Worm (Caenorhabditis elegans) whole organism, L1 larva: Measurements from ENCODE around the gene C08B6.14.

Experiments used
- C04F5.9 ChIP-seq: sonication (generic microtip); optimal IDR thresholded peaks from 2 replicates; lab custom pipeline; 2016; ENCODE audit warnings: missing genetic modification characterization, missing compliant biosample characterization
- C16A3.4 ChIP-seq: fragments of 150-350 bp; optimal IDR thresholded peaks from 2 replicates; lab custom pipeline; 2014; ENCODE audit warnings: missing biosample characterization, missing genetic modification characterization
- F16B12.6 ChIP-seq: fragments of 150-350 bp; optimal IDR thresholded peaks from 2 replicates; lab custom pipeline; 2014; ENCODE audit warnings: missing biosample characterization, missing genetic modification characterization
- blmp-1 ChIP-seq: fragments of 150-350 bp; optimal IDR thresholded peaks from 2 replicates; lab custom pipeline; 2014; ENCODE audit warnings: missing biosample characterization, missing genetic modification characterization
- ceh-8 ChIP-seq: fragments of 200-800 bp; sonication (Bioruptor generic); optimal IDR thresholded peaks from 2 replicates; lab custom pipeline; 2018; ENCODE audit warnings: mild to moderate bottlenecking, missing genetic modification characterization, moderate library complexity, missing compliant biosample characterization
- ceh-88 ChIP-seq: fragments of 200-800 bp; sonication (Bioruptor generic); IDR thresholded peaks from 2 replicates; pipeline ENCODE4 v1.3.6; 2022; ENCODE audit warnings: missing genetic modification characterization, missing compliant biosample characterization
- ceh-90 ChIP-seq: sonication (generic microtip); optimal IDR thresholded peaks from 2 replicates; lab custom pipeline; 2016; ENCODE audit warnings: missing genetic modification characterization, missing compliant biosample characterization
- dsc-1 ChIP-seq: sonication (generic microtip); optimal IDR thresholded peaks from 2 replicates; lab custom pipeline; 2016; ENCODE audit warnings: mild to moderate bottlenecking, missing genetic modification characterization, missing compliant biosample characterization
- efl-3 ChIP-seq: fragments of 200-800 bp; sonication (Bioruptor generic); optimal IDR thresholded peaks from 2 replicates; lab custom pipeline; 2018; ENCODE audit warnings: mild to moderate bottlenecking, missing genetic modification characterization, missing compliant biosample characterization
- egl-27 ChIP-seq, 2 experiments: fragments of 150-350 bp in 1 of 2; sonication (generic microtip); optimal IDR thresholded peaks; 3 replicates each; lab custom pipeline; 2017 to 2018; ENCODE audit warnings: missing biosample characterization in 2 of 2, missing genetic modification characterization in 2 of 2, missing genetic modification reagents in 2 of 2
- elt-2 ChIP-seq: sonication (generic microtip); optimal IDR thresholded peaks from 2 replicates; lab custom pipeline; 2016; ENCODE audit warnings: missing genetic modification characterization, mild to moderate bottlenecking, inconsistent platforms, missing compliant biosample characterization, missing genetic modification reagents
- ets-5 ChIP-seq: fragments of 200-800 bp; sonication (Bioruptor generic); IDR thresholded peaks from 2 replicates; pipeline ENCODE4 v1.3.6; 2022; ENCODE audit warnings: missing genetic modification characterization, missing compliant biosample characterization
- fos-1 ChIP-seq: fragments of 150-350 bp; optimal IDR thresholded peaks from 2 replicates; lab custom pipeline; 2014; ENCODE audit warnings: missing biosample characterization, missing genetic modification characterization
- isw-1 ChIP-seq: fragments of 200-800 bp; sonication (Bioruptor generic); IDR thresholded peaks from 2 replicates; pipeline ENCODE4 v1.3.6; 2022; ENCODE audit warnings: missing genetic modification characterization, missing compliant biosample characterization
- lin-13 ChIP-seq: fragments of 150-350 bp; optimal IDR thresholded peaks from 2 replicates; lab custom pipeline; 2014; ENCODE audit warnings: missing biosample characterization, missing genetic modification reagents, missing genetic modification characterization
- lin-14 ChIP-seq: fragments of 200-800 bp; sonication (Bioruptor generic); optimal IDR thresholded peaks from 2 replicates; lab custom pipeline; 2018; ENCODE audit warnings: mild to moderate bottlenecking, missing genetic modification characterization, moderate library complexity, missing compliant biosample characterization
- lin-15B ChIP-seq: fragments of 150-350 bp; sonication (generic microtip); optimal IDR thresholded peaks from 3 replicates; lab custom pipeline; 2014; ENCODE audit warnings: missing biosample characterization, missing genetic modification characterization
- lin-35 ChIP-seq, 2 experiments: fragments of 150-350 bp; optimal IDR thresholded peaks; 2 replicates each; lab custom pipeline; 2014; ENCODE audit warnings: missing biosample characterization in 2 of 2, missing genetic modification characterization in 2 of 2, missing genetic modification reagents in 2 of 2
- lir-3 ChIP-seq: sonication (generic microtip); optimal IDR thresholded peaks from 2 replicates; lab custom pipeline; 2016; ENCODE audit warnings: mild to moderate bottlenecking, missing genetic modification characterization, moderate library complexity, missing compliant biosample characterization; ENCODE audit not compliant: poor library complexity
- lsy-2 ChIP-seq, 2 experiments: fragments of 150-350 bp; optimal IDR thresholded peaks; 2 replicates each; lab custom pipeline; 2014; ENCODE audit warnings: missing biosample characterization in 2 of 2, missing genetic modification characterization in 2 of 2
- mab-9 ChIP-seq: fragments of 200-800 bp; sonication (Bioruptor generic); IDR thresholded peaks from 2 replicates; pipeline ENCODE4 v1.3.6; 2022; ENCODE audit warnings: missing genetic modification reagents, missing genetic modification characterization, missing compliant biosample characterization
- mef-2 ChIP-seq: fragments of 150-350 bp; optimal IDR thresholded peaks from 2 replicates; lab custom pipeline; 2014; ENCODE audit warnings: missing biosample characterization, missing genetic modification characterization
- mep-1 ChIP-seq: fragments of 150-350 bp; optimal IDR thresholded peaks from 2 replicates; lab custom pipeline; 2014; ENCODE audit warnings: missing biosample characterization, missing genetic modification characterization
- nhr-11 ChIP-seq: fragments of 150-350 bp; optimal IDR thresholded peaks from 2 replicates; lab custom pipeline; 2014; ENCODE audit warnings: missing biosample characterization, missing genetic modification characterization
- nhr-19 ChIP-seq: fragments of 200-800 bp; sonication (Bioruptor generic); conservative IDR thresholded peaks from 2 replicates; pipeline ENCODE4 v1.3.6; 2022; ENCODE audit warnings: missing genetic modification characterization, missing compliant biosample characterization
- nhr-20 ChIP-seq: sonication (generic microtip); optimal IDR thresholded peaks from 2 replicates; lab custom pipeline; 2016; ENCODE audit warnings: mild to moderate bottlenecking, missing genetic modification characterization, missing compliant biosample characterization
- nhr-237 ChIP-seq: fragments of 150-350 bp; optimal IDR thresholded peaks from 2 replicates; lab custom pipeline; 2014; ENCODE audit warnings: missing biosample characterization, missing genetic modification characterization
- nhr-47 ChIP-seq: sonication (generic microtip); optimal IDR thresholded peaks from 2 replicates; lab custom pipeline; 2016; ENCODE audit warnings: mild to moderate bottlenecking, missing genetic modification characterization, moderate library complexity, missing compliant biosample characterization
- nhr-71 ChIP-seq: sonication (generic microtip); optimal IDR thresholded peaks from 2 replicates; lab custom pipeline; 2016; ENCODE audit warnings: mild to moderate bottlenecking, missing genetic modification characterization, moderate library complexity, missing compliant biosample characterization
- nhr-85 ChIP-seq: sonication (generic microtip); peaks from one replicate; lab custom pipeline; 2016; ENCODE audit warnings: missing genetic modification characterization, inconsistent platforms, missing compliant biosample characterization
- rnt-1 ChIP-seq: sonication (generic microtip); optimal IDR thresholded peaks from 2 replicates; lab custom pipeline; 2016; ENCODE audit warnings: mild to moderate bottlenecking, missing genetic modification characterization, moderate library complexity, missing compliant biosample characterization
- skn-1 ChIP-seq: fragments of 150-350 bp; optimal IDR thresholded peaks from 2 replicates; lab custom pipeline; 2014; ENCODE audit warnings: missing biosample characterization, missing genetic modification characterization
- snpc-4 ChIP-seq: fragments of 150-350 bp; optimal IDR thresholded peaks from 2 replicates; lab custom pipeline; 2014; ENCODE audit warnings: missing biosample characterization, missing genetic modification characterization
- snu-23 ChIP-seq: sonication (generic microtip); optimal IDR thresholded peaks from 2 replicates; lab custom pipeline; 2016; ENCODE audit warnings: missing genetic modification characterization, missing compliant biosample characterization
- swsn-7 ChIP-seq: sonication (generic microtip); optimal IDR thresholded peaks from 2 replicates; lab custom pipeline; 2016; ENCODE audit warnings: missing genetic modification characterization, missing compliant biosample characterization
- tbx-2 ChIP-seq: sonication (generic microtip); optimal IDR thresholded peaks from 2 replicates; lab custom pipeline; 2016; ENCODE audit warnings: missing genetic modification characterization, missing compliant biosample characterization
- tlp-1 ChIP-seq: fragments of 150-350 bp; optimal IDR thresholded peaks from 2 replicates; lab custom pipeline; 2014; ENCODE audit warnings: missing biosample characterization, missing genetic modification characterization
- unc-130 ChIP-seq: fragments of 150-350 bp; optimal IDR thresholded peaks from 2 replicates; lab custom pipeline; 2017; ENCODE audit warnings: missing biosample characterization, missing genetic modification characterization, inconsistent platforms
- unc-30 ChIP-seq: sonication (generic microtip); optimal IDR thresholded peaks from 2 replicates; lab custom pipeline; 2017; ENCODE audit warnings: missing biosample characterization, missing genetic modification characterization
- unc-86 ChIP-seq: sonication (generic microtip); optimal IDR thresholded peaks from 2 replicates; lab custom pipeline; 2016; ENCODE audit warnings: missing genetic modification characterization, missing compliant biosample characterization
- unc-98 ChIP-seq: fragments of 200-800 bp; sonication (Bioruptor generic); IDR thresholded peaks from 2 replicates; pipeline ENCODE4 v1.3.6; 2022; ENCODE audit warnings: missing genetic modification characterization, missing compliant biosample characterization
- vab-15 ChIP-seq: sonication (generic microtip); optimal IDR thresholded peaks from 2 replicates; lab custom pipeline; 2017; ENCODE audit warnings: missing genotype, mild to moderate bottlenecking, missing genetic modification characterization, missing compliant biosample characterization
- xbp-1 ChIP-seq: sonication (generic microtip); optimal IDR thresholded peaks from 2 replicates; lab custom pipeline; 2016; ENCODE audit warnings: missing genetic modification characterization, missing compliant biosample characterization
- ztf-11 ChIP-seq, 2 experiments: sonication (generic microtip); optimal IDR thresholded peaks; 2 replicates each; lab custom pipeline; 2016 to 2017; ENCODE audit warnings: missing genetic modification characterization in 2 of 2, missing biosample characterization in 1 of 2, missing compliant biosample characterization in 1 of 2
- ztf-4 ChIP-seq: fragments of 150-350 bp; optimal IDR thresholded peaks from 2 replicates; lab custom pipeline; 2014; ENCODE audit warnings: missing biosample characterization, missing genetic modification characterization

The C08B6.14 gene

ce11 chrV:10148352-10148751, 46.5 kb upstream of the C08B6.14 start, which contains the start of gene srsx-26 (continued):
- no peak for TF ChIP-seq mab-9 (GFP tag; lab: Robert Waterston, UW)
- peak; percentile 37 for TF ChIP-seq nhr-47

ce11 chrV:10146787-10147186, 45.0 kb upstream of the C08B6.14 start:
- TF ChIP-seq mab-9 (GFP tag; lab: Robert Waterston, UW): no peak
- TF ChIP-seq nhr-19: peak; percentile 31; the same call in 1 of the 2 replicates
- peak; percentile 14 for TF ChIP-seq nhr-20 (tag; lab: Kevin White, UChicago)
- TF ChIP-seq nhr-237: no peak
- peak; percentile 49 for TF ChIP-seq rnt-1 (tag; lab: Kevin White, UChicago)
- TF ChIP-seq snu-23 (GFP tag; lab: Kevin White, UChicago): peak; percentile 9
- TF ChIP-seq lsy-2 (tag; optimal IDR thresholded peaks at IDR 0.05; lab: Kevin White, UChicago): peak in 1 of 2 experiments; percentile 42
- TF ChIP-seq mef-2: no peak
- peak; percentile 8 for TF ChIP-seq swsn-7 (tag; lab: Kevin White, UChicago)
- no peak for TF ChIP-seq ceh-8 (GFP tag; lab: Kevin White, UChicago)
- no peak for TF ChIP-seq lir-3 (tag; lab: Kevin White, UChicago)
- TF ChIP-seq nhr-71: peak; percentile 71
- no peak for TF ChIP-seq nhr-11
- TF ChIP-seq snpc-4 (tag; lab: Kevin White, UChicago): no peak
- no peak for TF ChIP-seq unc-86 (tag; lab: Kevin White, UChicago)
- TF ChIP-seq skn-1 (tag; lab: Kevin White, UChicago): no peak
- no peak for TF ChIP-seq elt-2
- TF ChIP-seq mep-1 (tag; lab: Kevin White, UChicago): no peak
- TF ChIP-seq unc-130: peak; percentile 38
- peak; percentile 15 for TF ChIP-seq ztf-4 (tag; lab: Kevin White, UChicago)
- TF ChIP-seq unc-30 (tag; lab: Kevin White, UChicago): no peak
- peak; percentile 64 for TF ChIP-seq lin-14
- TF ChIP-seq, all 84 proteins: peak for 10

- TF ChIP-seq lin-13: no peak
- no peak for TF ChIP-seq ceh-8 (GFP tag; lab: Kevin White, UChicago)
- TF ChIP-seq ztf-4 (tag; lab: Kevin White, UChicago): no peak
- TF ChIP-seq nhr-11: no peak
- TF ChIP-seq ets-5: no peak
- no peak for TF ChIP-seq nhr-20 (tag; lab: Kevin White, UChicago)
- no peak for TF ChIP-seq lsy-2 (tag; optimal IDR thresholded peaks at IDR 0.05; lab: Kevin White, UChicago)
- no peak for TF ChIP-seq unc-30 (tag; lab: Kevin White, UChicago)
- peak; percentile 40 for TF ChIP-seq rnt-1 (tag; lab: Kevin White, UChicago)
- no peak for TF ChIP-seq efl-3
- peak; percentile 31 for TF ChIP-seq nhr-71
- TF ChIP-seq lin-14: peak; percentile 61
- no peak for TF ChIP-seq dsc-1 (tag; lab: Kevin White, UChicago)
- no peak for TF ChIP-seq egl-27 (tag; optimal IDR thresholded peaks at IDR 0.05; lab: Kevin White, UChicago)
- TF ChIP-seq xbp-1 (tag; lab: Kevin White, UChicago): no peak
- no peak for TF ChIP-seq nhr-237
- no peak for TF ChIP-seq ztf-11 (tag; optimal IDR thresholded peaks at IDR 0.05; lab: Kevin White, UChicago)
- TF ChIP-seq, all 84 proteins: peak for 3
Observed at ce11 chrV:10145653-10146052, 43.8 kb upstream of the C08B6.14 start, which contains the start of gene C51E3.9. C51E3.9 (plus strand) TSS chrV:10145953.

ce11 chrV:10134077-10134693, 32.4 kb upstream of the C08B6.14 start, which contains the start of the genes C08B6.18, wdr-20 and C08B6.8:
C08B6.18 (minus strand) TSS chrV:10134127.
wdr-20 (minus strand) TSS chrV:10134158.
C08B6.8 (plus strand) TSS chrV:10134643.
- TF ChIP-seq nhr-19 (no peak), unc-130 (no peak), elt-2 (no peak), vab-15 (tag; lab: Kevin White, UChicago) (no peak), ceh-8 (GFP tag; lab: Kevin White, UChicago) (no peak), lin-15B (peak; percentile 65), nhr-71 (peak; percentile 3), ztf-11 (tag; optimal IDR thresholded peaks at IDR 0.05; lab: Kevin White, UChicago) (no peak), isw-1 (no peak), nhr-85 (tag; lab: Kevin White, UChicago) (no peak), unc-98 (GFP tag; lab: Robert Waterston, UW) (no peak), blmp-1 (tag; lab: Kevin White, UChicago) (peak; percentile 19), C16A3.4 (tag; lab: Kevin White, UChicago) (peak; percentile 47), ceh-88 (GFP tag; lab: Robert Waterston, UW) (no peak), lin-35 (GFP tag; optimal IDR thresholded peaks at IDR 0.05; lab: Kevin White, UChicago) (peak; percentile 46 to 69), C04F5.9 (no peak), tbx-2 (tag; lab: Kevin White, UChicago) (no peak), fos-1 (tag; lab: Kevin White, UChicago) (no peak), tlp-1 (tag; lab: Kevin White, UChicago) (no peak), skn-1 (tag; lab: Kevin White, UChicago) (peak; percentile 42), ceh-90 (tag; lab: Kevin White, UChicago) (no peak), F16B12.6 (tag; lab: Kevin White, UChicago) (no peak), swsn-7 (tag; lab: Kevin White, UChicago) (no peak), lir-3 (tag; lab: Kevin White, UChicago) (no peak)
